Worm (Caenorhabditis elegans) whole organism, L2 larva: ENCODE measurements around the gene old-2.

Experiments
- C34F6.9 ChIP-seq: fragments of 150-350 bp; optimal IDR thresholded peaks from 2 replicates; lab custom pipeline; 2014; ENCODE audit warnings: missing biosample characterization, missing genetic modification characterization
- F13H6.1 ChIP-seq: sonication (generic microtip); optimal IDR thresholded peaks from 2 replicates; lab custom pipeline; 2016; ENCODE audit warnings: missing genetic modification characterization, missing compliant biosample characterization
- R02D3.7 ChIP-seq: fragments of 150-350 bp; optimal IDR thresholded peaks from 2 replicates; lab custom pipeline; 2014; ENCODE audit warnings: missing biosample characterization, missing genetic modification characterization
- ZK546.5 ChIP-seq: sonication (generic microtip); optimal IDR thresholded peaks from 2 replicates; lab custom pipeline; 2017; ENCODE audit warnings: missing biosample characterization, missing genetic modification characterization
- alr-1 ChIP-seq: fragments of 150-350 bp; optimal IDR thresholded peaks from 2 replicates; lab custom pipeline; 2014; ENCODE audit warnings: missing biosample characterization, missing genetic modification characterization
- aly-2 ChIP-seq: fragments of 150-350 bp; optimal IDR thresholded peaks from 2 replicates; lab custom pipeline; 2014; ENCODE audit warnings: missing biosample characterization, missing genetic modification characterization
- ama-1 ChIP-seq: fragments of 150-350 bp; optimal IDR thresholded peaks from 2 replicates; lab custom pipeline; 2018; ENCODE audit warnings: inconsistent platforms
- blmp-1 ChIP-seq: sonication (generic microtip); optimal IDR thresholded peaks from 2 replicates; lab custom pipeline; 2017; ENCODE audit warnings: missing genetic modification characterization, mild to moderate bottlenecking, missing compliant biosample characterization, antibody characterized with exemption, moderate library complexity; ENCODE audit not compliant: insufficient read depth
- ceh-16 ChIP-seq: fragments of 150-350 bp; optimal IDR thresholded peaks from 2 replicates; lab custom pipeline; 2014; ENCODE audit warnings: missing biosample characterization, missing genetic modification characterization
- ceh-82 ChIP-seq: fragments of 150-350 bp; optimal IDR thresholded peaks from 2 replicates; lab custom pipeline; 2014; ENCODE audit warnings: missing biosample characterization, missing genetic modification characterization
- crh-2 ChIP-seq: sonication (generic microtip); optimal IDR thresholded peaks from 2 replicates; lab custom pipeline; 2017; ENCODE audit warnings: missing biosample characterization, missing genetic modification characterization
- dmd-4 ChIP-seq: sonication (generic microtip); optimal IDR thresholded peaks from 2 replicates; lab custom pipeline; 2017; ENCODE audit warnings: missing biosample characterization, missing genetic modification characterization
- egl-27 ChIP-seq: sonication (generic microtip); optimal IDR thresholded peaks from 3 replicates; lab custom pipeline; 2017; ENCODE audit warnings: missing biosample characterization, missing genetic modification reagents, missing genetic modification characterization
- elt-1 ChIP-seq: fragments of 150-350 bp; optimal IDR thresholded peaks from 2 replicates; lab custom pipeline; 2014; ENCODE audit warnings: missing biosample characterization, missing genetic modification characterization
- fos-1 ChIP-seq: fragments of 150-350 bp; optimal IDR thresholded peaks from 2 replicates; lab custom pipeline; 2014; ENCODE audit warnings: missing biosample characterization, missing genetic modification characterization
- lin-11 ChIP-seq: fragments of 150-350 bp; sonication (generic microtip); optimal IDR thresholded peaks from 2 replicates; lab custom pipeline; 2014; ENCODE audit warnings: missing biosample characterization, missing genetic modification characterization, inconsistent platforms, mixed read lengths
- lin-13 ChIP-seq: fragments of 150-350 bp; optimal IDR thresholded peaks from 2 replicates; lab custom pipeline; 2014; ENCODE audit warnings: missing biosample characterization, missing genetic modification reagents, missing genetic modification characterization
- lin-39 ChIP-seq: fragments of 150-350 bp; optimal IDR thresholded peaks from 2 replicates; lab custom pipeline; 2014; ENCODE audit warnings: missing biosample characterization, missing genetic modification reagents, missing genetic modification characterization
- lsy-2 ChIP-seq, 2 experiments: fragments of 150-350 bp in 1 of 2; sonication (generic microtip) in 1 of 2; optimal IDR thresholded peaks; 2 replicates each; lab custom pipeline; 2014 to 2017; ENCODE audit warnings: missing biosample characterization in 2 of 2, missing genetic modification characterization in 2 of 2
- mab-5 ChIP-seq: fragments of 150-350 bp; optimal IDR thresholded peaks from 2 replicates; lab custom pipeline; 2014; ENCODE audit warnings: missing biosample characterization, missing genetic modification characterization
- mbf-1 ChIP-seq: sonication (generic microtip); optimal IDR thresholded peaks from 2 replicates; lab custom pipeline; 2017; ENCODE audit warnings: missing biosample characterization, missing genetic modification characterization
- mdl-1 ChIP-seq, 2 experiments: fragments of 150-350 bp in 1 of 2; sonication (generic microtip) in 1 of 2; optimal IDR thresholded peaks; 2 replicates each; lab custom pipeline; 2017; ENCODE audit warnings: missing biosample characterization in 2 of 2, missing genetic modification characterization in 2 of 2
- nhr-10 ChIP-seq: sonication (generic microtip); optimal IDR thresholded peaks from 2 replicates; lab custom pipeline; 2017; ENCODE audit warnings: missing biosample characterization, missing genetic modification characterization
- nhr-11 ChIP-seq: fragments of 150-350 bp; optimal IDR thresholded peaks from 2 replicates; lab custom pipeline; 2014; ENCODE audit warnings: missing biosample characterization, missing genetic modification characterization
- nhr-12 ChIP-seq: fragments of 150-350 bp; optimal IDR thresholded peaks from 2 replicates; lab custom pipeline; 2014; ENCODE audit warnings: missing biosample characterization, missing genetic modification characterization
- nhr-129 ChIP-seq: fragments of 150-350 bp; optimal IDR thresholded peaks from 2 replicates; lab custom pipeline; 2014; ENCODE audit warnings: missing biosample characterization, missing genetic modification characterization
- nhr-21 ChIP-seq: fragments of 150-350 bp; optimal IDR thresholded peaks from 2 replicates; lab custom pipeline; 2014; ENCODE audit warnings: missing biosample characterization, missing genetic modification characterization
- nhr-23 ChIP-seq: fragments of 150-350 bp; optimal IDR thresholded peaks from 2 replicates; lab custom pipeline; 2014; ENCODE audit warnings: missing biosample characterization, missing genetic modification reagents, missing genetic modification characterization
- nhr-25 ChIP-seq: fragments of 150-350 bp; sonication (generic microtip); optimal IDR thresholded peaks from 3 replicates; lab custom pipeline; 2014; ENCODE audit warnings: missing biosample characterization, missing genetic modification characterization
- nhr-6 ChIP-seq: fragments of 150-350 bp; optimal IDR thresholded peaks from 2 replicates; lab custom pipeline; 2014; ENCODE audit warnings: missing biosample characterization, missing genetic modification characterization
- nhr-77 ChIP-seq: fragments of 150-350 bp; optimal IDR thresholded peaks from 2 replicates; lab custom pipeline; 2014; ENCODE audit warnings: missing biosample characterization, missing genetic modification characterization
- sem-4 ChIP-seq: fragments of 150-350 bp; optimal IDR thresholded peaks from 2 replicates; lab custom pipeline; 2014; ENCODE audit warnings: missing biosample characterization, missing genetic modification reagents, missing genetic modification characterization
- skn-1 ChIP-seq: sonication (generic microtip); optimal IDR thresholded peaks from 2 replicates; lab custom pipeline; 2017; ENCODE audit warnings: missing biosample characterization, missing genetic modification characterization
- sma-3 ChIP-seq: sonication (generic microtip); optimal IDR thresholded peaks from 2 replicates; lab custom pipeline; 2016; ENCODE audit warnings: missing genetic modification reagents, missing genetic modification characterization, missing compliant biosample characterization
- sma-9 ChIP-seq, 2 experiments: fragments of 150-350 bp in 1 of 2; sonication (generic microtip) in 1 of 2; optimal IDR thresholded peaks; 2 replicates each; lab custom pipeline; 2014 to 2016; ENCODE audit warnings: missing genetic modification characterization in 2 of 2, mild to moderate bottlenecking in 1 of 2, missing biosample characterization in 1 of 2, missing compliant biosample characterization in 1 of 2, missing genetic modification reagents in 1 of 2, moderate library complexity in 1 of 2
- snpc-4 ChIP-seq: fragments of 150-350 bp; optimal IDR thresholded peaks from 2 replicates; lab custom pipeline; 2014; ENCODE audit warnings: missing biosample characterization, missing genetic modification characterization
- unc-39 ChIP-seq: fragments of 150-350 bp; optimal IDR thresholded peaks from 2 replicates; lab custom pipeline; 2014; ENCODE audit warnings: missing biosample characterization, missing genetic modification characterization
- unc-62 ChIP-seq: fragments of 150-350 bp; optimal IDR thresholded peaks from 2 replicates; lab custom pipeline; 2014; ENCODE audit warnings: missing biosample characterization, missing genetic modification reagents, missing genetic modification characterization
- ztf-4 ChIP-seq: fragments of 150-350 bp; optimal IDR thresholded peaks from 2 replicates; lab custom pipeline; 2014; ENCODE audit warnings: missing biosample characterization, missing genetic modification characterization

old-2 gene

DNA sequence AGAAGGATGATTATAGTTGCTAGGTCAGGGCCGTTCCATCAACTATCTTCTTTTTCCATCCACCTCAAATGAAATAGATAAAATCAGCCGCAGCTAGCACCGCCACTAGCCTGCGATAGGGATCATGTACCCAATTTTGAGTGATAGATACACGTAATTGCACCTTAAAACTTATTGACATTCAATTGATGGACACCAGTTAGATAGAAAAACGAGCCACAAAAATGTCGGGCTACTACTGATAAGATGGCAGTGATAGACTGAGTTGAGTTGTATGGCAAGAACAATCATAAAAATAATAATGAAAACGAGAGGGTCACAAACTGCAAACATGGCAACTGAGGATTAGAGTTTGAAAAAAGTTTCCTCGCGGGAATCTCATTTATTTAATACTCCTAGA is 42.4 kb upstream of the old-2 start:
- TF ChIP-seq ama-1 = no peak
- no peak for TF ChIP-seq sma-3 (GFP tag; lab: Kevin White, UChicago)
- peak; percentile 79 for TF ChIP-seq sma-9 (GFP tag; optimal IDR thresholded peaks at IDR 0.05; lab: Kevin White, UChicago)
- TF ChIP-seq sma-9 (tag; optimal IDR thresholded peaks at IDR 0.05; lab: Kevin White, UChicago) = no peak
- TF ChIP-seq ZK546.5 = no peak
- TF ChIP-seq nhr-6 = no peak
- no peak for TF ChIP-seq snpc-4 (tag; lab: Kevin White, UChicago)
- TF ChIP-seq aly-2 = no peak
- no peak for TF ChIP-seq nhr-21 (tag; lab: Kevin White, UChicago)
- TF ChIP-seq unc-39 (tag; lab: Kevin White, UChicago) = no peak
- no peak for TF ChIP-seq sem-4 (tag; lab: Kevin White, UChicago)
- TF ChIP-seq mab-5 (tag; lab: Kevin White, UChicago) = no peak
- peak; percentile 18 for TF ChIP-seq egl-27 (tag; lab: Kevin White, UChicago)
- no peak for TF ChIP-seq nhr-23 (tag; lab: Kevin White, UChicago)
- TF ChIP-seq blmp-1 (tag; lab: Kevin White, UChicago) = no peak
- TF ChIP-seq ceh-16 = peak; percentile 83
- no peak for TF ChIP-seq lin-13
- no peak for TF ChIP-seq nhr-12
- TF ChIP-seq skn-1 = no peak
- TF ChIP-seq elt-1 (tag; lab: Kevin White, UChicago) = peak; percentile 83
- peak; percentile 70 for TF ChIP-seq fos-1 (tag; lab: Kevin White, UChicago)
- TF ChIP-seq R02D3.7 (tag; lab: Kevin White, UChicago) = no peak
- TF ChIP-seq crh-2 = no peak

DNA sequence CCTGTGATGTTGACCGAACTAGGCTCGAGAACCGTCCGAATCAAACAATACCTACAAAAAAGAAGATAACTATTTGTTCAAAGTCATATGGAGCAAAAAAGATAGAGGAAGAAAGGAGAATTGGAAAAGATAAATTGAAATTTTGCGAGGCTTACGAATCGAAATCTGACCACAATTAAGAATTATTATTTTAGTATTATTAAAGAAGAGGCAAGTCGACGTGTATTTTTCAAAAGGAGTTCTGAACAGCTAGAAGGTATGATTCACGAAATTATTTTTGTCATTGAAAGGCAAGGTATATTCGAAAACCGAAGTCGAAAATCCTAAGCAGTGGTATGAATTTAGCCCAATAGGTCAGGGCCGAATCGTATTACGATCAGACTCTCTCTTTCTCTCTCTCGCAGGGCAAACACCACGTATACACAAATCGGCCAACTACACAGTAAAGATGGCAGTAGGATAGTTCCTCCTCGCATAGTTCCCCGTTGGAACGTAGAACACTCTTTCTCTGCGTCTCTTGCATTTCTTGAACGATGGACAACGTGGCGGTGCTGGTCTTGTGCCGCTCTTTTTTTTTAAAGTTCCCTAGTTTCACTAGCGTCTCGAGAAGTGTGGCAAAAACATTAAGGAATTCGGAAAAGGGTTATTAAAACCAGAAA is 41.8 kb upstream of the old-2 start, which contains the start of gene vgln-1:
TSS of gene vgln-1 (minus strand) at position 51 of the 659 bp plus-strand sequence.
- TF ChIP-seq sem-4 (tag; lab: Kevin White, UChicago) = no peak
- no peak for TF ChIP-seq ama-1
- no peak for TF ChIP-seq nhr-10 (tag; lab: Kevin White, UChicago)
- TF ChIP-seq C34F6.9 (tag; lab: Kevin White, UChicago) = no peak
- peak; percentile 41 for TF ChIP-seq crh-2
- peak; percentile 39 for TF ChIP-seq nhr-25
- no peak for TF ChIP-seq mab-5 (tag; lab: Kevin White, UChicago)
- peak; percentile 49 for TF ChIP-seq nhr-129
- no peak for TF ChIP-seq lin-11
- TF ChIP-seq lsy-2 (tag; optimal IDR thresholded peaks at IDR 0.05; lab: Kevin White, UChicago) = peak in 1 of 2 experiments; percentile 26
- TF ChIP-seq, all 48 proteins: peak for 4

DNA sequence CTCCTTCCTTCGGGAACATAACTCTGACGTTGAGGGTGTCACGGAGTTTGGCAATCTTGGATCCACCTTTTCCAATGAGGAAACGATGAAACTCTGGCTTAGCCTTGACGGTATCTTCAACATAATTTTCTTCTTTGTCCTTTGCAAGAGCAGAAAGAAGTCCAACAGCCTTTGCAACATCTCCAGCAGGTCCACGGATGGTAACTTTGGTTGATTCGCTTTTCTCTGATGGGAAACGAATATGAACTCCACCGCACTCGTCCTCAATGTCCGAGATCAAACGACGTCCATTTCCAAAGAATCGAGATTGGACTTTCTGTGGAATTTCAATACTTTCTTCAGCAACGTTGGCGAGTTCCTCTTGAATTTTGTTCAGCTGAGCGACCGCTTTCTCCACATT is 39.2 kb upstream of the old-2 start:
- TF ChIP-seq nhr-11 (tag; lab: Kevin White, UChicago) = no peak
- no peak for TF ChIP-seq mbf-1
- no peak for TF ChIP-seq ztf-4 (tag; lab: Kevin White, UChicago)
- no peak for TF ChIP-seq mdl-1 (tag; optimal IDR thresholded peaks at IDR 0.05; lab: Kevin White, UChicago)
- no peak for TF ChIP-seq nhr-10 (tag; lab: Kevin White, UChicago)
- TF ChIP-seq nhr-77 (tag; lab: Kevin White, UChicago) = no peak
- no peak for TF ChIP-seq crh-2
- no peak for TF ChIP-seq nhr-6
- TF ChIP-seq dmd-4 (tag; lab: Kevin White, UChicago) = no peak
- no peak for TF ChIP-seq lin-13

DNA sequence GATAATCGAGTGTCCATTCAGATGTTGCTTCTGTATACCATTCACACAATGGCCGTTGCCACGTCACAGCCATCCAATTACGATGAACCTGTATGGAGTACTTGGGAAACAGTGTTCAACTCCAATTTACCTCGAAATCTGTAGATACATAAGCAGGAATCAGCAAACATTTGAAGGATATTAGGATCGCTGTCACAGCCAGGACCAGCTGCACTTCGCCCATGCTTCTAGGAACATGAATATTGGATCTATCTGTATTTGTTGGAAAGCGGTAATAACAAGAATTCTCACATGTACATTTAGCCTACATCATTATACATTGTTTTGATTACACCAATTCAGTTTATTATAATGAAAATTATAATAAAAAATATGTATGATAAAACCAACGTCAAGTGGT is 36.8 kb upstream of the old-2 start, which contains the start of gene algn-8:
TSS of gene algn-8 (minus strand) at position 227 of the 400 bp plus-strand sequence.
- TF ChIP-seq lsy-2 (tag; optimal IDR thresholded peaks at IDR 0.05; lab: Kevin White, UChicago) = no peak
- no peak for TF ChIP-seq sem-4 (tag; lab: Kevin White, UChicago)
- no peak for TF ChIP-seq unc-62
- no peak for TF ChIP-seq lin-39
- TF ChIP-seq ceh-82 (tag; lab: Kevin White, UChicago) = no peak
- TF ChIP-seq crh-2 = no peak
- no peak for TF ChIP-seq F13H6.1 (tag; lab: Kevin White, UChicago)
- no peak for TF ChIP-seq skn-1
- no peak for TF ChIP-seq R02D3.7 (tag; lab: Kevin White, UChicago)
- TF ChIP-seq nhr-25 = no peak
- no peak for TF ChIP-seq nhr-23 (tag; lab: Kevin White, UChicago)
- TF ChIP-seq alr-1 = no peak
- no peak for TF ChIP-seq egl-27 (tag; lab: Kevin White, UChicago)
- no peak for TF ChIP-seq lin-13
- no peak for TF ChIP-seq lin-11
- TF ChIP-seq sma-3 (GFP tag; lab: Kevin White, UChicago) = no peak
- no peak for TF ChIP-seq ceh-16
- TF ChIP-seq, all 48 proteins: peak for 0
